Worm (Caenorhabditis elegans): ENCODE measurements around the gene mdt-30.

DNA sequence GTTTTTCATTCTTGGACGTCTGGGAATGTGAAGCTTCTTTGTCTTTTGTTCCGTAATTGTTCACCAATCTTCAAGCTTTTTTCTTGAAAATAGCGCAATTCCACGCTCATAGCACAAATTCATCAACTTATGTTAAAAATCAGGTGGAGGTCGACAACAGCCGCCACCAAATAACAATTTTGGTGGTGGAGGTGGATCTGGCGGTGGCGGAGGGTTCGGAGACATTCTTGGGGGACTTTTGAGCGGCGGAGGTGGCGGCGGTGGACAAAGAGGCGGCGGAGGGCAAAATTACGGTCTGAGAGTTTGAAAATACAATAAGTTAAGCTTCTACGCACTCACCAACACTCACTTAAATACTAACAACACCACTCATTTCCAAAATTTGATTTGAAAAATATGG lies 45.9 kb downstream of the mdt-30 start:
- no peak for TF ChIP-seq nhr-28 (tag; optimal IDR thresholded peaks at IDR 0.05)
- no peak for TF ChIP-seq lsy-2 (tag; optimal IDR thresholded peaks at IDR 0.05)
- TF ChIP-seq mls-2 (tag; optimal IDR thresholded peaks at IDR 0.05), result no peak
- TF ChIP-seq ces-1 (GFP tag; optimal IDR thresholded peaks at IDR 0.05), result no peak
- TF ChIP-seq nhr-237 (tag; optimal IDR thresholded peaks at IDR 0.05), result no peak
- no peak for TF ChIP-seq blmp-1 (tag; optimal IDR thresholded peaks at IDR 0.05)
- no peak for TF ChIP-seq unc-39 (tag; optimal IDR thresholded peaks at IDR 0.05)
- TF ChIP-seq nhr-12 (tag; optimal IDR thresholded peaks at IDR 0.05), result no peak
- no peak for TF ChIP-seq pha-4 (tag; optimal IDR thresholded peaks at IDR 0.05)
- no peak for TF ChIP-seq snpc-4 (tag; optimal IDR thresholded peaks at IDR 0.05)
- no peak for TF ChIP-seq unc-120 (tag; optimal IDR thresholded peaks at IDR 0.05; ENCODE audit: poor library complexity, severe bottlenecking)
- TF ChIP-seq nhr-76 (tag; optimal IDR thresholded peaks at IDR 0.05), result no peak
- no peak for TF ChIP-seq unc-62 (GFP tag; optimal IDR thresholded peaks at IDR 0.05)

Measured in whole organism, mixed stage, embryonic.